Worm (Caenorhabditis elegans): ENCODE results near the gene srv-31.

The srv-31 gene

ce11 chrIV:6239993-6240392 lies 31.8 kb downstream of the srv-31 start, which contains the start of gene F58F9.9 (continued):
- no peak for TF ChIP-seq hrde-1 (tag; optimal IDR thresholded peaks at IDR 0.05; ENCODE audit: borderline replicate concordance)

- no peak for TF ChIP-seq zim-3 (tag; optimal IDR thresholded peaks at IDR 0.05)
- TF ChIP-seq ceh-58 (GFP tag; IDR thresholded peaks at IDR 0.05) = no peak
- TF ChIP-seq hsf-1 (GFP tag; IDR thresholded peaks at IDR 0.05) = no peak
- no peak for TF ChIP-seq dox-1 (GFP tag; IDR thresholded peaks at IDR 0.05)
- TF ChIP-seq B0261.1 (tag; optimal IDR thresholded peaks at IDR 0.05) = no peak
Measured at ce11 chrIV:6237508-6238227, 34.2 kb downstream of the srv-31 start, which contains the start of the genes F58F9.6 and F58F9.8. F58F9.6 (minus strand) TSS chrIV:6237608. F58F9.8 (plus strand) TSS chrIV:6238177.

- TF ChIP-seq tbp1 (GFP tag; optimal IDR thresholded peaks at IDR 0.05) = no peak
- TF ChIP-seq nhr-80 (tag; optimal IDR thresholded peaks at IDR 0.05) = peak; percentile 37
Measured at ce11 chrIV:6232769-6233290, 39.0 kb downstream of the srv-31 start, which contains the start of gene F58F9.3. F58F9.3 (plus strand) TSS chrIV:6233240.

ce11 chrIV:6230560-6231073 lies 41.2 kb downstream of the srv-31 start, which contains the start of gene F58F9.4:
F58F9.4 (plus strand) TSS chrIV:6231023.
- no peak for TF ChIP-seq ama-1 (optimal IDR thresholded peaks at IDR 0.05)
- TF ChIP-seq ama-1 (GFP tag; optimal IDR thresholded peaks at IDR 0.05) = no peak
- no peak for TF ChIP-seq B0035.1 (tag; optimal IDR thresholded peaks at IDR 0.05)
- no peak for TF ChIP-seq nhr-179 (tag; optimal IDR thresholded peaks at IDR 0.05)
- TF ChIP-seq nhr-80 (tag; optimal IDR thresholded peaks at IDR 0.05) = peak; percentile 37
- TF ChIP-seq nhr-120 (GFP tag; IDR thresholded peaks at IDR 0.05) = no peak
- no peak for TF ChIP-seq zfh-2 (GFP tag; conservative IDR thresholded peaks at IDR 0.05)

- TF ChIP-seq gei-17 (GFP tag; optimal IDR thresholded peaks at IDR 0.05) (no peak), nhr-80 (tag; optimal IDR thresholded peaks at IDR 0.05) (peak; percentile 19)
Measured at ce11 chrIV:6227974-6228373, 43.8 kb downstream of the srv-31 start, which contains the start of gene C49A9.1. C49A9.1 (plus strand) TSS chrIV:6228190.

ce11 chrIV:6225143-6225542 lies 46.7 kb downstream of the srv-31 start, which contains the start of gene C49A9.2:
C49A9.2 (plus strand) TSS chrIV:6225443.
- TF ChIP-seq K12H6.12 (tag; optimal IDR thresholded peaks at IDR 0.05) (no peak), tbx-9 (tag; optimal IDR thresholded peaks at IDR 0.05; ENCODE audit: borderline replicate concordance) (no peak), ccch-3 (GFP tag; optimal IDR thresholded peaks at IDR 0.05) (no peak), dpff-1 (tag; optimal IDR thresholded peaks at IDR 0.05) (no peak), nhr-80 (tag; optimal IDR thresholded peaks at IDR 0.05) (peak; percentile 38)

ce11 chrIV:6221878-6222277 lies 49.9 kb downstream of the srv-31 start, which contains the start of gene C49A9.3:
C49A9.3 (plus strand) TSS chrIV:6222089.
- TF ChIP-seq rpc-1 (optimal IDR thresholded peaks at IDR 0.05) (no peak), rpc-1 (tag; optimal IDR thresholded peaks at IDR 0.05) (no peak), ceh-27 (GFP tag; optimal IDR thresholded peaks at IDR 0.05) (no peak), F33H1.4 (GFP tag; IDR thresholded peaks at IDR 0.05) (no peak), nhr-80 (tag; optimal IDR thresholded peaks at IDR 0.05) (peak; percentile 64), F57A8.1 (GFP tag; optimal IDR thresholded peaks at IDR 0.05) (no peak), madf-10 (tag; optimal IDR thresholded peaks at IDR 0.05) (no peak), ztf-28 (GFP tag; IDR thresholded peaks at IDR 0.05) (no peak), ceh-58 (GFP tag; IDR thresholded peaks at IDR 0.05) (no peak), B0261.1 (tag; optimal IDR thresholded peaks at IDR 0.05) (no peak)
